Worm (Caenorhabditis elegans): ENCODE data around the gene T26A5.6.

Gene T26A5.6

DNA sequence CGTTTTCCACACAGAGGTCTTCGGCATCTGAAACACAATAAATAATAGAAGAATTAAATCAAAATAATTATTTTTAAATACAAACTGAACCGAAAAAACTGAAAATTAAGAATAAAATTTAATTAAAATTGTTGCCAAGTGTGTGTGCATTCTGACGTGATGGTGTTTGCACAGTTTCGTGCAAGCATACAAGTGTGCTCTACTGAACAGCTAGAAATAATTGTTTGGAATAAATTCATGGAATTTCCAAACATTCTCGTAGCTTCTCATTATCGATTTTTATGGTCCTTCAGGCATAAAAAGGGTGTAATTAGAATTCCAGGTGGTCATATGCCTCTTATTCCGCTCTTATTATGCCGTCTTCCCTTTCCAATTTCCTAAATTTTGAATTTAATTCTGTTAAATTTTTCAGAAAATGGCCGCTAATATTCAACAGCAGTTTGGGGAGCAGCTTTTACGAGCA lies 18.7 kb downstream of the T26A5.6 start, which contains the start of the genes mrps-17 and txdc-9 (continued):
- peak; percentile 75 for TF ChIP-seq nhr-19 (GFP tag; conservative IDR thresholded peaks at IDR 0.05)
- peak; percentile 87 for TF ChIP-seq ces-1 (GFP tag; optimal IDR thresholded peaks at IDR 0.05)

DNA sequence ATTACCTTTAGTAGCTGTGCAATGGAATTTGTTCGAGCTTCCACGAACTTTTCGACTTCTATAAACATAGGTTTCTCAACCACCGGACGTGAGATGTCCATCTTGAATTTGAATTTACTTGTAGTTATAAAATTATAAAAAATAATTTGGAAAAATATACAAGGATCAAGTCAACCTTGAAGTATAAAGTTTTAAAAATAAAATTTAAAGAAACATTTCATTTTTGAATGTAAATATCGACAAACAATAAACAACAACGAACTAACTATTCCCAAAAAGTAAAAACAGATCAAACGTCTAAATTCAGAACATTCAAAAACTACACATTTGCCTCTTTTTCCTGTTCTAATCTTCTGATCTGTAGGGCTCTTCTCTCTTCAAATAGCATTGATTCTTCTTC lies 19.7 kb downstream of the T26A5.6 start, which contains the start of gene popl-1:
TSS of gene popl-1 (minus strand) at position 101 of the 400 bp plus-strand sequence.
- TF ChIP-seq ces-1 (GFP tag; optimal IDR thresholded peaks at IDR 0.05) (no peak), sup-37 (GFP tag; optimal IDR thresholded peaks at IDR 0.05) (no peak), pag-3 (tag; optimal IDR thresholded peaks at IDR 0.05; ENCODE audit: borderline replicate concordance, insufficient read depth) (no peak), efl-3 (GFP tag; optimal IDR thresholded peaks at IDR 0.05) (no peak), C16A3.4 (tag; optimal IDR thresholded peaks at IDR 0.05) (no peak), ceh-82 (tag; optimal IDR thresholded peaks at IDR 0.05) (no peak), dpl-1 (GFP tag; optimal IDR thresholded peaks at IDR 0.05) (no peak), rnt-1 (tag; optimal IDR thresholded peaks at IDR 0.05) (no peak), sptf-1 (tag; optimal IDR thresholded peaks at IDR 0.05) (no peak), fos-1 (tag; optimal IDR thresholded peaks at IDR 0.05) (no peak), nhr-12 (tag; optimal IDR thresholded peaks at IDR 0.05) (no peak), xbp-1 (tag; optimal IDR thresholded peaks at IDR 0.05) (no peak), elt-3 (tag; optimal IDR thresholded peaks at IDR 0.05) (no peak), grh-1 (GFP tag; IDR thresholded peaks at IDR 0.05) (no peak), tlp-1 (tag; optimal IDR thresholded peaks at IDR 0.05) (no peak), unc-98 (GFP tag; IDR thresholded peaks at IDR 0.05) (no peak), ceh-90 (tag; optimal IDR thresholded peaks at IDR 0.05) (no peak), snpc-4 (tag; optimal IDR thresholded peaks at IDR 0.05) (no peak), nhr-71 (tag; optimal IDR thresholded peaks at IDR 0.05) (no peak)

DNA sequence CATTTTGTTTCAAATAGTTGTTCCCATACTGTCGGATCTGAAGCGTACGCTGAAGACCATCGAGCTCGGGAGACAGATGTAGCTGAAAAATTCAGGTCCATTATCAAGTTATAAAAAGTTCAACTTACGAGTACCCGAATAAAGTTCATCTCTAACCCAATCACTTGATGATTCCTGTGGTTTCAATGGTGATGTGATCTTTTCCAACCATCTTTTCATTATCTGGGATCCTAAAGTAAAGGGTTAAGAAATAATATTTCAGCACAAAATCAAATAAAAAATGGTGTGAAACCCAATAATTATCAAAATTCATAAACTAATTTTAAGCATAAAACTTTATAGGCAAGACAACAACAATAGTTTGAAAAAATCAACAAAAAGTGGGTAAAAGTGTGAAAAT lies 23.3 kb downstream of the T26A5.6 start, which contains the start of gene C05D11.8:
TSS of gene C05D11.8 (minus strand) at position 101 of the 400 bp plus-strand sequence.
- TF ChIP-seq ztf-11 (tag; optimal IDR thresholded peaks at IDR 0.05) = no peak
- no peak for TF ChIP-seq C16A3.4 (tag; optimal IDR thresholded peaks at IDR 0.05)
- TF ChIP-seq nhr-11 (tag; optimal IDR thresholded peaks at IDR 0.05) = no peak
- TF ChIP-seq lin-39 (tag; optimal IDR thresholded peaks at IDR 0.05) = no peak
- TF ChIP-seq nhr-28 (tag; optimal IDR thresholded peaks at IDR 0.05) = no peak
- no peak for TF ChIP-seq zip-4 (GFP tag; optimal IDR thresholded peaks at IDR 0.05)
- no peak for TF ChIP-seq efl-3 (GFP tag; optimal IDR thresholded peaks at IDR 0.05)
- no peak for TF ChIP-seq aly-2 (tag; optimal IDR thresholded peaks at IDR 0.05)
- no peak for TF ChIP-seq nhr-84 (tag; optimal IDR thresholded peaks at IDR 0.05)
- TF ChIP-seq unc-30 (tag; optimal IDR thresholded peaks at IDR 0.05) = no peak
- no peak for TF ChIP-seq zag-1 (tag; optimal IDR thresholded peaks at IDR 0.05)
- TF ChIP-seq nhr-20 (tag; optimal IDR thresholded peaks at IDR 0.05) = no peak
- TF ChIP-seq nhr-237 (tag; optimal IDR thresholded peaks at IDR 0.05) = no peak
- TF ChIP-seq C34B4.2 (tag; optimal IDR thresholded peaks at IDR 0.05) = no peak
- no peak for TF ChIP-seq efl-1 (optimal IDR thresholded peaks at IDR 0.05)
- TF ChIP-seq efl-1 (GFP tag; optimal IDR thresholded peaks at IDR 0.05 in 1 of 2) = no peak
- no peak for TF ChIP-seq nhr-47 (tag; optimal IDR thresholded peaks at IDR 0.05)
- TF ChIP-seq elt-3 (tag; optimal IDR thresholded peaks at IDR 0.05) = no peak
- no peak for TF ChIP-seq vab-15 (tag; optimal IDR thresholded peaks at IDR 0.05)
- no peak for TF ChIP-seq elt-2 (tag; optimal IDR thresholded peaks at IDR 0.05)

DNA sequence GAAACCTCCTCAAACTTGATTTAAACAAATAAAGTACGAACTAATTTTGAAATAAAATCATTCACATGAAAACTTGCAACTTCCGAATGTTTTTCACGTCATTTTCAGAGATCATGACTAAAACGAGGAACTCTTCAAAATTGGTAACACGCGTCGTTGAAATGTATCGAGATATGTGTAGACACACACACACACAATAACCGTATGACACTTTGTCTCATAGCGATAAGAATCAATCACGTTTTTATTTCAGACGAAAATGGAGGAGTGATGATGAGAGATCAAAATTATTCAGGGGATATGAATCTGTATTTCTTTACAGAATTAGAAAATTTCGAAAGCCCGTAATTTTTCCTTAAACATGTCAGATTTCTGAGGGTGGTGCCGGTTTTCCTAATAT lies 27.8 kb downstream of the T26A5.6 start:
- TF ChIP-seq lin-14 (GFP tag; optimal IDR thresholded peaks at IDR 0.05) (peak; percentile 45), lin-35 (GFP tag; optimal IDR thresholded peaks at IDR 0.05) (peak in 1 of 2 experiments; percentile 50), snu-23 (GFP tag; optimal IDR thresholded peaks at IDR 0.05) (peak; percentile 28), nhr-19 (GFP tag; conservative IDR thresholded peaks at IDR 0.05) (0 out of 2 replicates have a peak, but pooled peaks have one; percentile 4), nhr-71 (tag; optimal IDR thresholded peaks at IDR 0.05) (peak; percentile 30), lin-13 (GFP tag; optimal IDR thresholded peaks at IDR 0.05) (no peak), elt-2 (tag; optimal IDR thresholded peaks at IDR 0.05) (peak; percentile 46), nhr-20 (tag; optimal IDR thresholded peaks at IDR 0.05) (peak; percentile 45), sup-37 (GFP tag; optimal IDR thresholded peaks at IDR 0.05) (no peak), nhr-85 (tag) (peak; percentile 78)

All from whole organism, L1 larva.